Worm (Caenorhabditis elegans): ENCODE data around the gene str-150.

ce11 chrV:16589488-16589887 is 6.4 kb downstream of the str-150 start:
- TF ChIP-seq attf-3 (GFP tag; conservative IDR thresholded peaks at IDR 0.05) (no peak), ztf-22 (GFP tag; optimal IDR thresholded peaks at IDR 0.05) (no peak), xnd-1 (tag; optimal IDR thresholded peaks at IDR 0.05) (no peak), ama-1 (optimal IDR thresholded peaks at IDR 0.05) (no peak), ama-1 (GFP tag; optimal IDR thresholded peaks at IDR 0.05) (no peak), ceh-79 (tag; optimal IDR thresholded peaks at IDR 0.05) (no peak)

All from whole organism, young adult.